Fruit fly (Drosophila melanogaster): ENCODE results near the gene CG7080.

- TF ChIP-seq CG11617 (GFP tag; optimal IDR thresholded peaks at IDR 0.05) (no peak), cnc (optimal IDR thresholded peaks at IDR 0.05) (no peak), kay (GFP tag; ENCODE audit: borderline replicate concordance) (no peak), bab1 (GFP tag; optimal IDR thresholded peaks at IDR 0.05) (no peak), cic (GFP tag; optimal IDR thresholded peaks at IDR 0.05) (no peak), Crg-1 (GFP tag; optimal IDR thresholded peaks at IDR 0.05) (no peak), pad (GFP tag; optimal IDR thresholded peaks at IDR 0.05) (no peak), tj (GFP tag; optimal IDR thresholded peaks at IDR 0.05) (no peak), CG7101 (tag; optimal IDR thresholded peaks at IDR 0.05) (no peak), CG33017 (tag; optimal IDR thresholded peaks at IDR 0.05) (no peak)
These were observed 10.4 kb downstream of the CG7080 start for dm6 chr3R:22339510-22339909.
